Worm (Caenorhabditis elegans) whole organism, dauer: ENCODE data around the gene cutl-1.

Source experiments
- unc-62 ChIP-seq: sonication (generic microtip); optimal IDR thresholded peaks from 2 replicates; lab custom pipeline; 2017; ENCODE audit warnings: missing biosample characterization, missing genetic modification reagents, missing genetic modification characterization

cutl-1 gene

DNA sequence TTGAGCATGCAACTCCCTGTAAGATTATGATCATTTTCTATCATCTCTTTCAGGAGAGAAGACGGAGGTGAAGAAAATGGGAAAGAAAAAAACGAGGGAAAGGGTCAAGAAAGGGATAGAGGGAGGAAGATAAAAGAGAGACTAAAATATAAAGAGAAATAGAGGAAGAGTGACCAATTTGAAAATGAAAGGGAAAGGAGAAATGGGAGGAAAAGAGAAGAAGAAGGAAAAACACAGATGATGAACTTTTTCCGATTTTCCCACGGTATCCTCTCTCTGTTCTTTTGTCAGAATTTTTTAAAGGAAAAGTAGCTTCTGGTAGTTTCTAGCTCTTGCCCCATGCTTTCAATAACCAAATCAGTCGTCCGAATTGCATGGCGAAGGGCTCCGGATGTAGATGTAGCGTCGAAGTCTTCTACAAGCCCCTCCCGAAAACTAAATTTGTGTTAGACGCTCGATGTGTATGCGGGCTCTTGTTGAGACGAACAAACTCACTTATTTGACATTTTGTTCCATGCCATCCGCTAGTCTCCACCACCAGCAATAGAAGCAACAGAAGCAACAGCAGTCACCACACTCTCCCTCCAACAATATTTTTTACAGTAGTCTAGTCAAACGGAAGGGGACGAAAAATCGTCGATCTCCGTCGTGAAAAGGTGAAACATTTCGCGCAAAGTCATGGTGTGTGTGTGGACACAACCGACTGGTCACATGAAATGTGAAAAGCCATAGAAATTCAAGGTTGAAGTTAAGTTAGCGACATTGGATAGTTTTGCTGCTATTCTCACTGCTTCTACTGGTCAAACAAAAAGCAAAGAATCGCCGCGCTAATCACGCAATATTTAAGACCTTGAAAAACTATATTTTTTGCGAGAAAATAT lies 14.3 kb downstream of the cutl-1 start, which contains the start of gene somi-1:
somi-1 (minus strand) TSS at position 18 of the 881 bp plus-strand sequence.
- no peak for TF ChIP-seq unc-62

- TF ChIP-seq unc-62, result no peak
These were observed 15.0 kb downstream of the cutl-1 start for ce11 chrV:13390936-13391335.

DNA sequence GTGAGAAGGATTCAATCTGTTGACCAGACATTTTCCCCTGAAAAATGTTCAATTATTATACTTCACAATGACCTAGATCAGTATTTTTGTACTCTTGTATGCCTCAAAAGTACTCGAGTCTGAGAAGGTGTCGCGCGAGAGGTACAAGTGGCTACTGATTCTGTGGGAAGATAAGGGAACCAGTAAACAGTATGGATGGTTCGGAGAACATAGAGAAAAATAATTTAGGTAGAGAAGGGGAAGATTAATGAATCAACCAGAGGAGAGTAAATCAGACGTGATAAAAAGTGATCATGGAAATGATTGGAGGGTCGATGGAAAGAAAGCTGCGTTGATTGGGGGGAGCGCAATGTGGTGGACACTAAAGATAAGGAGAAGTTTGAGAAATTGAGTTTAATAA lies 16.5 kb downstream of the cutl-1 start:
- no peak for TF ChIP-seq unc-62

DNA sequence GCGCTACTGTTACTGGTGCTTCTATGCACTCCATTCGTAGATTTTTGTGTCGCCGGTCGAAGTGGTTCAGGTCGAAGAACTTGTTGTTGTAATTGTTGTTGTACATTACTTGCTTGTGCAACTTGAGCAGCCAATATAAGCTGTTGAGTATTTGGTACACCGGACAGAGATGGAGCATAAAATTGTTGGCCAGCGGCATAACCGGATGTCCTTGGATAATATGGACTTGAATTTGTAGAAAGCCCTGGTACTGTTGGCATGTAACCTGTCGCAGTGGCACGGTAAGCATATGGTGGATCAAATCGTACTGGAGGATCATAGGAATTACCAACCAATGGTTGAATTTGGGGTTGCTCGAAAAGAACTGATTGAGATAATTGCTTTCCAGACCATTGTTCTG lies 17.0 kb downstream of the cutl-1 start:
- TF ChIP-seq unc-62, result no peak

DNA sequence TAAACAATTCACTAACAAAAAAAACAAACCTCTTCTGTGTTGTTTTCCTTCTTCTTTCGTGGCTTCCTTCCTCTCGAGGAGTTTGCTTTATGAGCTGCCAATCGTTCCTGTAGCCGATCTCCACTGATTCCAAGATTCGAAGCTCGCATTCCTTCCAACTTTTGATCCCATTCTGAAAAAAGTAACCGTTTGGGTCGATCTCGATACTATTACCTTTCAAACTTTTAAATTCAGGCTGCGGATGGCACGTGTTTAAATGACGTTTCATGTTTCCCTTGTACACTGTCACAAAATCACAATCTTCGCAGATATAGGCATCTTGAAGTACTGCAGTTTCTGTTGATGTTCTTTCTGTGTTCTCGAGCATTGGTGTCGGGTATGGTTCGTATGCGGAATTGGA lies 18.4 kb downstream of the cutl-1 start:
- TF ChIP-seq unc-62, result no peak

DNA sequence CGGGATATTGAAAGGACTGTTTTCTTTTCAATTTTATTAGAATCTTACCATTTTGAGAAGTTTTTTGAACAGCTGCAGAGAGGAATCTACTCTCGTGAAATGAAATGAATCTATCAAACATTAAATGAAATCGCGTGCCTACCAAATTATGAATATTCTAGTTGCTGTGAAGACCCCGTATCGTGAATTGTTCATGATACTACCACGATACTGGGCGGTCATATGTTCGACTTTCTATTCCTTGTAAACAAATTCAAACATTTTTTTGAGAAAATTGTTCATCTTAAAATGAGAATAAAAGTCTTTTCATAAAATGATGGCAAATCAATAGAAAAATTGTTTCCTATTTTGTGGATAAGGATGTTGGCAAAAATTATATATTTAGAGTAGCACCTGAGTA lies 20.1 kb downstream of the cutl-1 start, which contains the start of gene gcy-34:
gcy-34 (minus strand) TSS at position 101 of the 400 bp plus-strand sequence.
- no peak for TF ChIP-seq unc-62

- no peak for TF ChIP-seq unc-62
These were observed 24.9 kb downstream of the cutl-1 start, which contains the start of gene cpz-2 for ce11 chrV:13380980-13381379. cpz-2 (plus strand) TSS chrV:13381189.

- TF ChIP-seq unc-62, result no peak
These were observed 25.7 kb downstream of the cutl-1 start, which contains the start of gene ifbp-1 for ce11 chrV:13380178-13380577. ifbp-1 (minus strand) TSS chrV:13380262.

- TF ChIP-seq unc-62, result no peak
These were observed 28.8 kb downstream of the cutl-1 start for ce11 chrV:13377130-13377529.

DNA sequence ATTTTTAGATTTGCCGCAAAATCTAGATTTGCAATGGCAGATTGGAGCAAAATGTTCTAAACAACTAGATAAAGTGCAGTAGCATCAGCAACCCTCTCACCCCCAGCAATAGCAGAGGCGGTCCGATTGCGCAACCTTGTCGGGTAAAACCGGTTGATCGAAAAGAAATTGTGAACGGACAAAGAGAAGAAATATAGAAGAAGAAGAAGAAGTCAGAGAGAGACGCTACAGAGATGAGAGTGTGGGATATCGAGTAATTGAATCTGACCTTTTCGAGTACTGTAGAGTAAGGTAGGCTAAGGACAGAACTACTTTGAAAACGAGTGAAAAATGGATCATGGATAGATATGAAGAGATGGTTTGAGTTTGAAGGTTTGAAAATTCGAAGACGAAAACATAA lies 30.1 kb downstream of the cutl-1 start:
- no peak for TF ChIP-seq unc-62

ce11 chrV:13374532-13374931 lies 31.4 kb downstream of the cutl-1 start:
- no peak for TF ChIP-seq unc-62

- TF ChIP-seq unc-62, result no peak
These were observed 32.3 kb downstream of the cutl-1 start for ce11 chrV:13373643-13374042.

ce11 chrV:13372821-13373220 lies 33.1 kb downstream of the cutl-1 start:
- no peak for TF ChIP-seq unc-62

- TF ChIP-seq unc-62, result no peak
These were observed 34.6 kb downstream of the cutl-1 start for ce11 chrV:13371336-13371735.

DNA sequence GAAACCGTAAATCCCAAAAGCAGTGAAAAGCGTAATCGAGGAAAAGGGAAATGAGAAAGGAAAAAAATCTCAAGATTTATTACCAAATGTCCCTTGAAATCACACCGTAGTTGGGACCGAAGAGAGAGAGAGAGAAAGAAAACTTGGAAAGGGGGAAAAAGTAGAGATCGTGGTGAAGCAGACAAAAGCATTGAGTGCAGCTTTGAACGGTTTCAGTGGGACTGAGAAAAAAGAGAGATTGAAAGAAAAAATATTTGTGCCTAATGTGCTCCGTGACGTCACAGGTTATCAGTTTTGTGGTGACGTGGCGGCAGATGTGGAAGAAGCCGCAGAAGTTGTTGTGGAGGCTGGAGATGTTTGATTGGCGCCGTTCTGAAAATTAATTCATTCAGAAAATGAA lies 35.6 kb downstream of the cutl-1 start:
- no peak for TF ChIP-seq unc-62

- TF ChIP-seq unc-62, result no peak
These were observed 36.3 kb downstream of the cutl-1 start for ce11 chrV:13369663-13370062.

DNA sequence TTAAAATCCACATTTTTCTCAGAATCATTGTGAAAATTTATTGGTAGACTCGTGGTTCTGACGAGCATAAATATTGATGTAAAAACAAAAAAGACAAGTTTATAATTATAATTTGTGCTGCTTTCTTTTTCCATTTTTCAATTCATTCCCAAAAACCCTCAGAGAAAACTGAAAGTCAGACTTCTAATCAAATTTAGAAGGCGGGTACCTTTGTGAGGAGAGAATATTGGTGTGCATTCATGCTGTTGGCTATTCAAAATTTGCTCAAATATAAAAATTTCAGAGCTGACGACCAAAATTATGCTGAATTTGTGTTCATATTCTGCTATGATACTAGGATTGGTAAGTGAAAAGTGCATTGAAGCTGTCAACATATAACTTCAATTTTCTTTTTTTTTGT lies 38.9 kb downstream of the cutl-1 start, which contains the start of gene srx-125:
srx-125 (plus strand) TSS at position 301 of the 400 bp plus-strand sequence.
- no peak for TF ChIP-seq unc-62

- no peak for TF ChIP-seq unc-62
These were observed 39.4 kb downstream of the cutl-1 start for ce11 chrV:13366488-13366887.
